Fruit fly (Drosophila melanogaster): ENCODE measurements around the gene CG33290.

dm6 chr3L:21507955-21508354 lies 34.2 kb upstream of the CG33290 start:
- TF ChIP-seq chm (GFP tag; IDR thresholded peaks at IDR 0.05) (no peak), Sry-δ (GFP tag; optimal IDR thresholded peaks at IDR 0.05) (no peak), HmgD (GFP tag; optimal IDR thresholded peaks at IDR 0.05) (no peak), Ravus (GFP tag; IDR thresholded peaks at IDR 0.05) (no peak), CG17829 (tag; optimal IDR thresholded peaks at IDR 0.05) (no peak), CG2129 (GFP tag; IDR thresholded peaks at IDR 0.05; ENCODE audit: partially characterized antibody) (no peak), exex (tag; optimal IDR thresholded peaks at IDR 0.05) (no peak), Bdp1 (GFP tag; optimal IDR thresholded peaks at IDR 0.05) (no peak)

Measured in whole organism, embryonic.